Worm (Caenorhabditis elegans): Measurements from ENCODE around the gene stn-2.
A peak's percentile ranks its signal among the peaks of the same experiment; 100 is the strongest.
"Not testable (repeated sequence)": the region's sequence is repeated elsewhere in the genome, so short reads cannot be mapped to it uniquely, and the experiment has no call there.

stn-2 gene

DNA sequence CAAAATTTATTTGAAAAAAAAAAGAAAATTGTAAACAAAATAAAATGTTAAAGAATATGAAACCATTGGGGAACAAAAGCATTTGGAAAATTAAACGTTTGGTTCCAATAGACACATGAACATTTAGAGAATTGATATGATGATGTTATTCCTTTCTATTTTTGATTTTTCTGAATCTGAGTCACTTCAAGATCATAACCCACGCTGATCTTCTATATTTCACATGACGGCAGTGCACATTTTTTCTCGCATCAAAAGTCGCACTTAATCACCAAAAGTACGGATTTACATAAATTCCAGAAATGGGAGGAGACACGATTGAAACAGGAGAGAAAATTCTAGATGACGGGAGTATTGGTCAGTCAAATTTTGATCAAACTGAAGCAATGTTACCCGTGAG is 7.7 kb downstream of the stn-2 start, which contains the start of gene F27D9.2:
TSS of gene F27D9.2 (plus strand) at position 301 of the 400 bp plus-strand sequence.
- no peak for TF ChIP-seq mef-2 (tag; optimal IDR thresholded peaks at IDR 0.05)
- no peak for TF ChIP-seq ztf-11 (tag; optimal IDR thresholded peaks at IDR 0.05)
- TF ChIP-seq skn-1 (tag; optimal IDR thresholded peaks at IDR 0.05) = no peak
- no peak for TF ChIP-seq aha-1 (tag; optimal IDR thresholded peaks at IDR 0.05)
- TF ChIP-seq mdl-1 (tag; optimal IDR thresholded peaks at IDR 0.05) = no peak
- TF ChIP-seq tlp-1 (tag; optimal IDR thresholded peaks at IDR 0.05) = no peak
- TF ChIP-seq nhr-19 (GFP tag; conservative IDR thresholded peaks at IDR 0.05) = no peak
- no peak for TF ChIP-seq zag-1 (tag; optimal IDR thresholded peaks at IDR 0.05)
- TF ChIP-seq aly-2 (tag; optimal IDR thresholded peaks at IDR 0.05) = no peak
- no peak for TF ChIP-seq Y116A8C.19 (tag; optimal IDR thresholded peaks at IDR 0.05; ENCODE audit: borderline replicate concordance)
- no peak for TF ChIP-seq C34B4.2 (tag; optimal IDR thresholded peaks at IDR 0.05)
- no peak for TF ChIP-seq grh-1 (GFP tag; IDR thresholded peaks at IDR 0.05)
- TF ChIP-seq ets-5 (GFP tag; IDR thresholded peaks at IDR 0.05) = no peak
- TF ChIP-seq elt-2 (tag; optimal IDR thresholded peaks at IDR 0.05) = no peak
- TF ChIP-seq lin-35 (GFP tag; optimal IDR thresholded peaks at IDR 0.05) = no peak
- TF ChIP-seq hlh-4 (tag; optimal IDR thresholded peaks at IDR 0.05) = no peak

DNA sequence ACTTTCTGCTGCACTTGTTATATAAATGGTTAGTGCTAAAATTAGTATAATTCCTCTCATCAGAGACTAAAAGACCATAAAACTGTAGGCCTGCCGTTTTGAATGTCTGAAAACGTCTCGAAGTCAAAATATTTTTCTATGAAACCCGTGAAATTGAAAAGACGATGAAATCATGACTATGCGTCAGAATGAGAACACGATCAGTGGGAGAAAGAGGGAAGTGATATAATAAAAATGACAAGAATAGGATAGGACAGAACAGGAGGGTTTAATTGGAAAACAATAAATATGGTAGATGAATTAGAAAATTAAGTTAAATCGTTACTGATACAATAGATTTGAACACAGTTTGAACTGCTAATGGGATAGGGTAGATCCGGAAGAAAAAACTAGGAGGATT is 9.8 kb downstream of the stn-2 start, which contains the start of gene F27D9.7:
TSS of gene F27D9.7 (minus strand) at position 101 of the 400 bp plus-strand sequence.
- TF ChIP-seq ztf-11 (tag; optimal IDR thresholded peaks at IDR 0.05) = no peak
- no peak for TF ChIP-seq fkh-4 (tag; optimal IDR thresholded peaks at IDR 0.05; ENCODE audit: borderline replicate concordance)
- TF ChIP-seq snpc-4 (tag; optimal IDR thresholded peaks at IDR 0.05) = no peak
- TF ChIP-seq mdl-1 (tag; optimal IDR thresholded peaks at IDR 0.05) = no peak
- TF ChIP-seq blmp-1 (tag; optimal IDR thresholded peaks at IDR 0.05) = peak; percentile 22

DNA sequence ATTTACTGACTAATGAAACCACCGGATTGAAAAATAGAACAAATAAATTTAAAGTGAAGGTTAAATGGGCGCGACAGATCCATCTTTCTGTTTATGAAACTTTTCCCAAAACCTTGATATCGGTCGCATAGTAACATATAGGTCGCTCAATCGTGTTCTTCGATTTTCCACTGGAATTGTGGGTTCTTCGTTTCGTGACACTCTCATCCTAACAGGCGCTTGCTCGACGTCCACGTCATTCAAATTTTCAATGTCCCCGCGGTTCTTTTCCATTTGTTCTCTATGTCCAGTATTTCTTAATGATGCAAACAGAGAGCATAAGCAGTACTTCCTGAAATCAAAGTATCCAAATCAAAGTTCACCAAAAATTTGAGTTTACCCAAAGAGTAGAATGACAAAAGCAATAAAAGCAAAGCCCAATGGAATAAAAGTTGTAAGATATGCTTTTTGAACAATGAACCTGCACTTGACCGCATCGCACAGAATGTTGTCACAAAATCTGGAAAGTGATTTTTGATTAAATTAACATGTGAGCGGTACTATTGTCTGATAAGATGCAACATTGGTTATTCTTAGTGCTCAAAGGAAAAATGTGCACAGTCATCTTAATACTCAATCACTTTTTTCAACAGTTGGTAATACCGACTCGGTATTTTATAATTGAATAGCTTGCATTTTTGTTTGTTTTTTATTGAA is 12.9 kb downstream of the stn-2 start, which contains the start of gene F27D9.13:
TSS of gene F27D9.13 (minus strand) at position 51 of the 696 bp plus-strand sequence.
- TF ChIP-seq Y116A8C.19 (tag; optimal IDR thresholded peaks at IDR 0.05; ENCODE audit: borderline replicate concordance) (no peak), mep-1 (tag; optimal IDR thresholded peaks at IDR 0.05) (no peak), unc-98 (GFP tag; IDR thresholded peaks at IDR 0.05) (no peak), C34B4.2 (tag; optimal IDR thresholded peaks at IDR 0.05) (no peak), lsy-2 (tag; optimal IDR thresholded peaks at IDR 0.05) (no peak)

DNA sequence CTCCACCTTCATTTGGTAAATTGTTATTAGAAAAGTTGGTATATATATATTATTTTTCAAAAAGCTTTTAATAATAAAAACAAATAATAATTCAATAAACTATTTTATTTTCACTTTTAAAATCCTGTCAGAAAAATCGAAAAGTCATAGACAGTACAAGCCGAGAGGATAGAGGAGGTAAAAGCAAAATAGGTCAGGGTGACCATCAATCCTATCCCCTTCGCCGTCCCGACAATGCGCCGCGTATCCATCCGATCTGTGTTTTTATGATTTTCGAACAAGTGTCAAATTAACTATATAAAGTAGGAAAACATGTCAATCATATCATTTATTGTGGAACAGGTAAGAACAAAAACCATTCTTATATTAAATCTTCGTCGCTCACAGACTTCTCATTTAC is 15.0 kb downstream of the stn-2 start:
- TF ChIP-seq fos-1 (tag; optimal IDR thresholded peaks at IDR 0.05) = no peak
- TF ChIP-seq fkh-8 (tag; optimal IDR thresholded peaks at IDR 0.05) = no peak
- no peak for TF ChIP-seq mef-2 (tag; optimal IDR thresholded peaks at IDR 0.05)
- TF ChIP-seq nhr-84 (tag; optimal IDR thresholded peaks at IDR 0.05) = no peak
- no peak for TF ChIP-seq lir-3 (tag; optimal IDR thresholded peaks at IDR 0.05; ENCODE audit: poor library complexity)
- no peak for TF ChIP-seq skn-1 (tag; optimal IDR thresholded peaks at IDR 0.05)
- no peak for TF ChIP-seq ceh-90 (tag; optimal IDR thresholded peaks at IDR 0.05)
- TF ChIP-seq lin-15B (tag; optimal IDR thresholded peaks at IDR 0.05) = no peak
- peak; percentile 4 for TF ChIP-seq mep-1 (tag; optimal IDR thresholded peaks at IDR 0.05)
- TF ChIP-seq blmp-1 (tag; optimal IDR thresholded peaks at IDR 0.05) = peak; percentile 95
- no peak for TF ChIP-seq aha-1 (tag; optimal IDR thresholded peaks at IDR 0.05)
- TF ChIP-seq aly-2 (tag; optimal IDR thresholded peaks at IDR 0.05) = no peak
- no peak for TF ChIP-seq F16B12.6 (tag; optimal IDR thresholded peaks at IDR 0.05)
- TF ChIP-seq ceh-63 (GFP tag; optimal IDR thresholded peaks at IDR 0.05) = no peak
- no peak for TF ChIP-seq nhr-19 (GFP tag; conservative IDR thresholded peaks at IDR 0.05)
- TF ChIP-seq ceh-8 (GFP tag; optimal IDR thresholded peaks at IDR 0.05) = no peak

DNA sequence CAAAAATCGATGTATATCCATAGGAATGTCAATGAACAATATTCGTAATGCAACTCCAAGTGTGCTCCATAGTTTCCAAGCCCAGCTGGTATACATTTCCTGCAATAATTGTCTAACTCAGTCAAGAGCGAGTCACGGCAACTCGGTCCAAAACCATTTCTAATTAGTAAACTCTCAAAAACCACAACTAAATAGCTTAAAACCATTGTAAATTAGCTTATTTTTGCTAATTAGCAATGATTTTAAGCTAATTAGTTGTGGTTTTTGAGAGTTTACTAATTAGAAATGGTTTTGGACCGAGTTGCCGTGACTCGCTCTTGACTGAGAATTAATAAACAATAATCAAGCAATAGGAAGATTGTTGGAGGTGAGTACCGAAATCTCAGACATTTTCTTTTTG is 15.6 kb downstream of the stn-2 start, which contains the start of gene dhs-29:
TSS of gene dhs-29 (minus strand) at position 101 of the 400 bp plus-strand sequence.
- TF ChIP-seq pag-3 (tag; optimal IDR thresholded peaks at IDR 0.05; ENCODE audit: borderline replicate concordance, insufficient read depth); mep-1 (tag; optimal IDR thresholded peaks at IDR 0.05); unc-98 (GFP tag; IDR thresholded peaks at IDR 0.05): not testable (repeated sequence)

Measured in whole organism, L1 larva.